Fruit fly (Drosophila melanogaster): ENCODE measurements around the gene CG11313.

The CG11313 gene

dm6 chr3R:30766922-30767504 lies 36.0 kb upstream of the CG11313 start (continued):
- peak; percentile 48 for TF ChIP-seq D (optimal IDR thresholded peaks at IDR 0.05)
- TF ChIP-seq D (GFP tag; optimal IDR thresholded peaks at IDR 0.05) = peak; percentile 32
- peak; percentile 40 for TF ChIP-seq CG6813 (GFP tag; optimal IDR thresholded peaks at IDR 0.05)
- TF ChIP-seq CG4360 (GFP tag; IDR thresholded peaks at IDR 0.05) = 0 out of 2 replicates have a peak, but pooled peaks have one; percentile 9
- TF ChIP-seq caup (GFP tag; optimal IDR thresholded peaks at IDR 0.05; ENCODE audit: severe bottlenecking) = peak; percentile 10
- TF ChIP-seq CoRest (tag; optimal IDR thresholded peaks at IDR 0.05) = no peak
- no peak for TF ChIP-seq twi (tag; optimal IDR thresholded peaks at IDR 0.05)
- no peak for TF ChIP-seq ro (GFP tag; IDR thresholded peaks at IDR 0.05)
- TF ChIP-seq CG33213 (GFP tag; optimal IDR thresholded peaks at IDR 0.05) = peak; percentile 12
- TF ChIP-seq Myb (GFP tag; optimal IDR thresholded peaks at IDR 0.05) = no peak
- TF ChIP-seq sqz (GFP tag; optimal IDR thresholded peaks at IDR 0.05) = peak; percentile 24
- TF ChIP-seq Kr (GFP tag; optimal IDR thresholded peaks at IDR 0.05) = peak; percentile 40
- no peak for TF ChIP-seq CG10543 (GFP tag; optimal IDR thresholded peaks at IDR 0.05)
- peak; percentile 95 for TF ChIP-seq Nf-YB (GFP tag; optimal IDR thresholded peaks at IDR 0.05)
- TF ChIP-seq sob (GFP tag; IDR thresholded peaks at IDR 0.05) = no peak
- TF ChIP-seq CG15696 (tag; optimal IDR thresholded peaks at IDR 0.05) = peak; percentile 71
- peak; percentile 24 for TF ChIP-seq Sry-β (GFP tag; optimal IDR thresholded peaks at IDR 0.05)
- peak; percentile 51 for TF ChIP-seq CG3407 (GFP tag; optimal IDR thresholded peaks at IDR 0.05)
- TF ChIP-seq Ets65A (GFP tag) = no peak
- no peak for TF ChIP-seq Trl (optimal IDR thresholded peaks at IDR 0.05)
- TF ChIP-seq Trl (GFP tag; optimal IDR thresholded peaks at IDR 0.05) = peak; percentile 18
- TF ChIP-seq nom (GFP tag; optimal IDR thresholded peaks at IDR 0.05) = no peak
- 0 out of 2 replicates have a peak, but pooled peaks have one; percentile 21 for TF ChIP-seq vvl (GFP tag; IDR thresholded peaks at IDR 0.05)
- TF ChIP-seq sens (GFP tag) = peak; percentile 83
- no peak for TF ChIP-seq jigr1 (GFP tag; IDR thresholded peaks at IDR 0.05)
- TF ChIP-seq CTCF (GFP tag; optimal IDR thresholded peaks at IDR 0.05) = no peak
- peak; percentile 55 for TF ChIP-seq org-1 (GFP tag; optimal IDR thresholded peaks at IDR 0.05)
- peak; percentile 48 for TF ChIP-seq Xrp1 (GFP tag; IDR thresholded peaks at IDR 0.05)
- no peak for TF ChIP-seq Fer1 (GFP tag; optimal IDR thresholded peaks at IDR 0.05)
- TF ChIP-seq Ptx1 (GFP tag; IDR thresholded peaks at IDR 0.05) = no peak
- no peak for TF ChIP-seq CG3163 (GFP tag; optimal IDR thresholded peaks at IDR 0.05)
- TF ChIP-seq ken (GFP tag; IDR thresholded peaks at IDR 0.05) = no peak
- no peak for TF ChIP-seq Dp (GFP tag; optimal IDR thresholded peaks at IDR 0.05)
- TF ChIP-seq Hr78 (GFP tag; optimal IDR thresholded peaks at IDR 0.05) = no peak
- peak; percentile 18 for TF ChIP-seq CG8359 (GFP tag; optimal IDR thresholded peaks at IDR 0.05; ENCODE audit: borderline replicate concordance)
- peak; percentile 7 for TF ChIP-seq CG4424 (GFP tag; optimal IDR thresholded peaks at IDR 0.05)
- TF ChIP-seq shn (GFP tag; optimal IDR thresholded peaks at IDR 0.05) = no peak
- TF ChIP-seq gem (tag; optimal IDR thresholded peaks at IDR 0.05) = peak; percentile 5
- TF ChIP-seq CG17359 (tag; optimal IDR thresholded peaks at IDR 0.05) = peak; percentile 12
- no peak for TF ChIP-seq wdn (GFP tag; IDR thresholded peaks at IDR 0.05)
- no peak for TF ChIP-seq lilli (GFP tag; optimal IDR thresholded peaks at IDR 0.05)
- TF ChIP-seq CG1603 (tag; optimal IDR thresholded peaks at IDR 0.05) = peak; percentile 60
- TF ChIP-seq Nf-YC (tag; optimal IDR thresholded peaks at IDR 0.05) = peak; percentile 93
- no peak for TF ChIP-seq Usf (GFP tag; optimal IDR thresholded peaks at IDR 0.05)
- TF ChIP-seq CG4707 (GFP tag; optimal IDR thresholded peaks at IDR 0.05) = peak; percentile 39
- TF ChIP-seq cg (GFP tag; optimal IDR thresholded peaks at IDR 0.05) = peak; percentile 25
- TF ChIP-seq CG18599 (GFP tag; optimal IDR thresholded peaks at IDR 0.05) = peak; percentile 27
- peak; percentile 31 for TF ChIP-seq HHEX (GFP tag; optimal IDR thresholded peaks at IDR 0.05)
- peak; percentile 10 for TF ChIP-seq CG11723 (GFP tag; optimal IDR thresholded peaks at IDR 0.05)
- no peak for TF ChIP-seq repo (GFP tag; optimal IDR thresholded peaks at IDR 0.05)
- no peak for TF ChIP-seq CG8944 (GFP tag; optimal IDR thresholded peaks at IDR 0.05)

All from whole organism, embryonic.